Fruit fly (Drosophila melanogaster) whole organism, embryonic: ENCODE data around the gene pbl.

Source experiments
- Ada2b ChIP-seq: fragments of 200-800 bp; sonication (Bioruptor generic); IDR thresholded peaks from 2 replicates; pipeline ENCODE4 v1.3.6; 2022; ENCODE audit warnings: missing biosample characterization, missing genetic modification characterization
- Atf6 ChIP-seq: fragments of 200-800 bp; sonication (Bioruptor generic); IDR thresholded peaks from 2 replicates; pipeline ENCODE4 v1.3.6; 2022; ENCODE audit warnings: missing biosample characterization, missing genetic modification characterization
- Awh ChIP-seq: fragments of 200-800 bp; sonication (Bioruptor generic); IDR thresholded peaks from 2 replicates; pipeline ENCODE4, ENCODE4 v1.3.6; 2022; ENCODE audit warnings: missing biosample characterization, missing genetic modification characterization
- CG10147 ChIP-seq: fragments of 200-800 bp; sonication (Bioruptor generic); optimal IDR thresholded peaks from 2 replicates; lab custom pipeline; 2019; ENCODE audit warnings: missing biosample characterization, mild to moderate bottlenecking, missing genetic modification characterization, moderate library complexity
- CG10431 ChIP-seq: fragments of 200-800 bp; sonication (Bioruptor generic); optimal IDR thresholded peaks from 3 replicates; lab custom pipeline; 2018; ENCODE audit warnings: missing biosample characterization, mild to moderate bottlenecking, missing genetic modification characterization
- CG12104 ChIP-seq: fragments of 200-800 bp; sonication (Bioruptor generic); optimal IDR thresholded peaks from 3 replicates; lab custom pipeline; 2016; ENCODE audit warnings: missing biosample characterization, missing genetic modification characterization
- CG12744 ChIP-seq: fragments of 200-800 bp; sonication (Bioruptor generic); optimal IDR thresholded peaks from 2 replicates; lab custom pipeline; 2016; ENCODE audit warnings: missing biosample characterization, missing genetic modification characterization
- CG17186 ChIP-seq: fragments of 200-800 bp; sonication (Bioruptor generic); optimal IDR thresholded peaks from 3 replicates; lab custom pipeline; 2017; ENCODE audit warnings: missing biosample characterization, missing genetic modification reagents, missing genetic modification characterization
- CG1792 ChIP-seq: fragments of 200-800 bp; sonication (Bioruptor generic); optimal IDR thresholded peaks from 2 replicates; lab custom pipeline; 2016; ENCODE audit warnings: missing biosample characterization, missing genetic modification characterization
- CG2875 ChIP-seq: fragments of 200-800 bp; sonication (Bioruptor generic); optimal IDR thresholded peaks from 2 replicates; lab custom pipeline; 2017; ENCODE audit warnings: missing biosample characterization, mild to moderate bottlenecking, missing genetic modification characterization, missing genetic modification reagents
- CG4424 ChIP-seq: fragments of 200-800 bp; sonication (Bioruptor generic); optimal IDR thresholded peaks from 3 replicates; lab custom pipeline; 2016; ENCODE audit warnings: missing biosample characterization, missing genetic modification characterization
- CG5953 ChIP-seq: fragments of 200-800 bp; sonication (Bioruptor generic); IDR thresholded peaks from 2 replicates; pipeline ENCODE4 v1.3.6; 2022; ENCODE audit warnings: missing biosample characterization, missing genetic modification characterization
- CG6254 ChIP-seq: fragments of 200-800 bp; sonication (Bioruptor generic); optimal IDR thresholded peaks from 3 replicates; lab custom pipeline; 2017; ENCODE audit warnings: mild to moderate bottlenecking, missing biosample characterization, missing genetic modification reagents, missing genetic modification characterization
- CG6683 ChIP-seq: fragments of 200-800 bp; sonication (Bioruptor generic); optimal IDR thresholded peaks from 2 replicates; lab custom pipeline; 2017; ENCODE audit warnings: missing biosample characterization, mild to moderate bottlenecking, missing genetic modification characterization, missing genetic modification reagents
- CG6813 ChIP-seq: fragments of 200-800 bp; sonication (Bioruptor generic); optimal IDR thresholded peaks from 2 replicates; lab custom pipeline; 2017; ENCODE audit warnings: missing biosample characterization, missing genetic modification characterization, mild to moderate bottlenecking, moderate library complexity, missing genetic modification reagents
- CG7745 ChIP-seq: fragments of 200-800 bp; sonication (Bioruptor generic); optimal IDR thresholded peaks from 2 replicates; lab custom pipeline; 2018; ENCODE audit warnings: missing biosample characterization, mild to moderate bottlenecking, missing genetic modification characterization, moderate library complexity
- CG8388 ChIP-seq: fragments of 200-800 bp; sonication (Bioruptor generic); optimal IDR thresholded peaks from 2 replicates; lab custom pipeline; 2019; ENCODE audit warnings: missing biosample characterization, mild to moderate bottlenecking, missing genetic modification characterization, moderate library complexity
- CG8944 ChIP-seq: fragments of 200-800 bp; sonication (Bioruptor generic); optimal IDR thresholded peaks from 3 replicates; lab custom pipeline; 2016; ENCODE audit warnings: missing biosample characterization, missing genetic modification characterization
- CG9437 ChIP-seq: fragments of 200-800 bp; sonication (Bioruptor generic); optimal IDR thresholded peaks from 2 replicates; lab custom pipeline; 2018; ENCODE audit warnings: missing biosample characterization, mild to moderate bottlenecking, missing genetic modification characterization
- Camta ChIP-seq: fragments of 200-800 bp; sonication (Bioruptor generic); optimal IDR thresholded peaks from 2 replicates; lab custom pipeline; 2016; ENCODE audit warnings: missing biosample characterization, missing genetic modification characterization
- CrebB ChIP-seq: fragments of 200-800 bp; sonication (Bioruptor generic); optimal IDR thresholded peaks from 3 replicates; lab custom pipeline; 2018; ENCODE audit warnings: missing biosample characterization, mild to moderate bottlenecking, missing genetic modification characterization
- D19A ChIP-seq: fragments of 200-800 bp; optimal IDR thresholded peaks from 3 replicates; lab custom pipeline; 2019; ENCODE audit warnings: missing biosample characterization, mild to moderate bottlenecking, missing genetic modification characterization, moderate library complexity
- Deaf1 ChIP-seq: fragments of 200-800 bp; optimal IDR thresholded peaks from 3 replicates; lab custom pipeline; 2019; ENCODE audit warnings: missing biosample characterization, mild to moderate bottlenecking, missing genetic modification characterization, moderate library complexity
- E2f2 ChIP-seq: fragments of 200-800 bp; sonication (Bioruptor generic); IDR thresholded peaks from 2 replicates; pipeline ENCODE4 v1.3.6; 2022; ENCODE audit warnings: missing biosample characterization, missing genetic modification characterization
- Hand ChIP-seq: fragments of 200-800 bp; sonication (Bioruptor generic); optimal IDR thresholded peaks from 2 replicates; lab custom pipeline; 2017; ENCODE audit warnings: mild to moderate bottlenecking, missing biosample characterization, missing genetic modification reagents, missing genetic modification characterization
- Hr78 ChIP-seq, 2 experiments: fragments of 200-800 bp in 1 of 2; fragments of >200 bp in 1 of 2; sonication (Bioruptor generic) in 1 of 2; optimal IDR thresholded peaks; 2 replicates each; lab custom pipeline; 2017 to 2019; ENCODE audit warnings: missing biosample characterization in 2 of 2, missing genetic modification characterization in 2 of 2, mild to moderate bottlenecking in 1 of 2, moderate library complexity in 1 of 2
- Jarid2 ChIP-seq: fragments of 200-800 bp; sonication (Bioruptor generic); optimal IDR thresholded peaks from 3 replicates; lab custom pipeline; 2017; ENCODE audit warnings: mild to moderate bottlenecking, missing biosample characterization, missing genetic modification reagents, missing genetic modification characterization
- Kr ChIP-seq: fragments of 200-800 bp; sonication (Bioruptor generic); optimal IDR thresholded peaks from 2 replicates; lab custom pipeline; 2017; ENCODE audit warnings: missing biosample characterization, mild to moderate bottlenecking, missing genetic modification characterization
- MBD-R2 ChIP-seq: fragments of 200-800 bp; sonication (Bioruptor generic); IDR thresholded peaks from 2 replicates; pipeline ENCODE4 v1.3.6; 2022; ENCODE audit warnings: missing biosample characterization, missing genetic modification characterization
- NK7.1 ChIP-seq: fragments of 200-800 bp; sonication (Bioruptor generic); optimal IDR thresholded peaks from 3 replicates; lab custom pipeline; 2016; ENCODE audit warnings: missing biosample characterization, missing genetic modification characterization
- Nf-YC ChIP-seq: fragments of 200-800 bp; optimal IDR thresholded peaks from 3 replicates; lab custom pipeline; 2019; ENCODE audit warnings: missing biosample characterization, mild to moderate bottlenecking, missing genetic modification characterization, moderate library complexity
- NfI ChIP-seq: fragments of 200-800 bp; sonication (Bioruptor generic); optimal IDR thresholded peaks from 3 replicates; lab custom pipeline; 2018; ENCODE audit warnings: missing biosample characterization, mild to moderate bottlenecking, missing genetic modification characterization, moderate library complexity
- Taf1 ChIP-seq: fragments of 200-800 bp; sonication (Bioruptor generic); IDR thresholded peaks from 2 replicates; pipeline ENCODE4 v1.3.6; 2022; ENCODE audit warnings: missing biosample characterization, missing genetic modification characterization
- YL-1 ChIP-seq: fragments of 200-800 bp; sonication (Bioruptor generic); optimal IDR thresholded peaks from 3 replicates; lab custom pipeline; 2017; ENCODE audit warnings: missing biosample characterization, mild to moderate bottlenecking, missing genetic modification characterization
- bcd ChIP-seq: fragments of 200-800 bp; sonication (Bioruptor generic); optimal IDR thresholded peaks from 2 replicates; lab custom pipeline; 2017; ENCODE audit warnings: missing biosample characterization, mild to moderate bottlenecking, missing genetic modification characterization
- bigmax ChIP-seq: fragments of 200-800 bp; sonication (Bioruptor generic); optimal IDR thresholded peaks from 2 replicates; lab custom pipeline; 2018; ENCODE audit warnings: missing biosample characterization, mild to moderate bottlenecking, missing genetic modification characterization
- cwo ChIP-seq: fragments of 200-800 bp; sonication (Bioruptor generic); optimal IDR thresholded peaks from 3 replicates; lab custom pipeline; 2017; ENCODE audit warnings: missing biosample characterization, missing genetic modification characterization, mild to moderate bottlenecking, moderate library complexity, missing genetic modification reagents
- ems ChIP-seq: fragments of 200-800 bp; sonication (Bioruptor generic); optimal IDR thresholded peaks from 3 replicates; lab custom pipeline; 2016; ENCODE audit warnings: missing biosample characterization, missing genetic modification characterization
- ewg ChIP-seq: fragments of 200-800 bp; sonication (Bioruptor generic); optimal IDR thresholded peaks from 3 replicates; lab custom pipeline; 2017; ENCODE audit warnings: mild to moderate bottlenecking, missing biosample characterization, missing genetic modification reagents, missing genetic modification characterization
- grau ChIP-seq: fragments of 200-800 bp; optimal IDR thresholded peaks from 3 replicates; lab custom pipeline; 2019; ENCODE audit warnings: missing biosample characterization, mild to moderate bottlenecking, missing genetic modification characterization, moderate library complexity
- h ChIP-seq: fragments of >200 bp; optimal IDR thresholded peaks from 2 replicates; lab custom pipeline; 2017
- lbe ChIP-seq: fragments of 200-800 bp; sonication (Bioruptor generic); optimal IDR thresholded peaks from 2 replicates; lab custom pipeline; 2016; ENCODE audit warnings: missing biosample characterization, mild to moderate bottlenecking, missing genetic modification characterization
- phol ChIP-seq: fragments of 200-800 bp; sonication (Bioruptor generic); optimal IDR thresholded peaks from 3 replicates; lab custom pipeline; 2018; ENCODE audit warnings: missing biosample characterization, mild to moderate bottlenecking, missing genetic modification characterization, moderate library complexity
- psq ChIP-seq: fragments of 200-800 bp; sonication (Bioruptor generic); optimal IDR thresholded peaks from 2 replicates; lab custom pipeline; 2017; ENCODE audit warnings: missing biosample characterization, missing genetic modification characterization
- sd ChIP-seq: fragments of 200-800 bp; sonication (Bioruptor generic); optimal IDR thresholded peaks from 3 replicates; lab custom pipeline; 2018; ENCODE audit warnings: missing biosample characterization, mild to moderate bottlenecking, missing genetic modification characterization, moderate library complexity
- unpg ChIP-seq: fragments of 200-800 bp; sonication (Bioruptor generic); optimal IDR thresholded peaks from 3 replicates; lab custom pipeline; 2018; ENCODE audit warnings: missing biosample characterization, mild to moderate bottlenecking, missing genetic modification characterization, moderate library complexity
- vvl ChIP-seq: fragments of 200-800 bp; sonication (Bioruptor generic); IDR thresholded peaks from 2 replicates; pipeline ENCODE4 v1.3.6; 2022; ENCODE audit warnings: missing biosample characterization, missing genetic modification characterization
- wek ChIP-seq: fragments of 200-800 bp; sonication (Bioruptor generic); optimal IDR thresholded peaks from 3 replicates; lab custom pipeline; 2018; ENCODE audit warnings: missing biosample characterization, mild to moderate bottlenecking, missing genetic modification characterization, moderate library complexity

pbl gene

DNA sequence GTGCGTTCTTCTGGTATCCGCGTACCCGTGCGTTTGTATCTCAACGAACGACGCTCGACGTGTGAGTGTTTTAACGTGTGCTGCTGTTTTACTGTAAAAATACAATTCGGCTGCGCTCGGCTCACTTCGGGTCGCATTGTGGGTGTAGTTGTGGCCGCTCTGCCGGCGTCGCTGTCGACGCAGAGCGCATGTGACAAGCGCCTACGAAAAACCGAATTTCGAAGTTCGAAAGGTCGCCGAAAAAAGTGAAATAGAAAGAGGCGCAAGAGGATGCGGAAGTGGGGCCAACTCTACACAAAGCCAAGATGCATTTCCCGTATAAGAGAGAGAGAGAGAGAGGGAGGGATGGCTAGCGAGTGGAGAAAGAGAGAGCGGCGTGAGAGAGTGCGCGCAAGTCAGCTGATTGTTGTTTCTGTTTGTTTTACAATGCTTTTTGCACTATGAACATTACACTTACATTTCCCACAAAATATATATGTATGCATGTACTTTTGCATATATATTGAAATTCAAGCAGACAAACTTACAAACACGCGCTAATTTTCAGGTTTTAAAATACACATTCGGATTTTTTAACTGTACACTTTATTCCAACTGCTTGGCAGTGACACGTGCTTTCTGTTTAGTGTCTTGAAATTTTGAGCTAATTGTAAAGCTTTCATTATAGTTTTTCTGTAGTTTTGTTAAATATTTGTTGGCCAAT, 56.9 kb downstream of the pbl start (continued):
- TF ChIP-seq CG5953 (GFP tag; lab: Robert Waterston, UW) (peak; percentile 48; the same call in 1 of the 2 replicates), CG1792 (no peak), Camta (GFP tag; lab: Kevin White, UChicago) (peak; percentile 9), CG2875 (GFP tag; lab: Kevin White, UChicago) (peak; percentile 68), CG6813 (GFP tag; lab: Kevin White, UChicago) (peak; percentile 94), CG17186 (GFP tag; lab: Kevin White, UChicago) (peak; percentile 71), YL-1 (GFP tag; lab: Kevin White, UChicago) (peak; percentile 65), Jarid2 (peak; percentile 63), Ada2b (no peak), NfI (GFP tag; lab: Kevin White, UChicago) (peak; percentile 69), CG9437 (GFP tag; lab: Kevin White, UChicago) (peak; percentile 46), ems (GFP tag; lab: Kevin White, UChicago) (peak; percentile 14), Atf6 (GFP tag; lab: Robert Waterston, UW) (peak; percentile 29), E2f2 (no peak), bigmax (GFP tag; lab: Kevin White, UChicago) (peak; percentile 57), ewg (GFP tag; lab: Kevin White, UChicago) (peak; percentile 77), NK7.1 (GFP tag; lab: Kevin White, UChicago) (peak; percentile 30), cwo (GFP tag; lab: Kevin White, UChicago) (peak; percentile 47), MBD-R2 (GFP tag; lab: Robert Waterston, UW) (no peak), h (lab: Kevin White, UChicago) (no peak), phol (tag; lab: Kevin White, UChicago) (peak; percentile 12), vvl (GFP tag; lab: Robert Waterston, UW) (peak; percentile 65; the same call in 1 of the 2 replicates), CG10431 (peak; percentile 84), CG7745 (tag; lab: Kevin White, UChicago) (peak; percentile 32), Deaf1 (tag; lab: Kevin White, UChicago) (peak; percentile 100), psq (GFP tag; lab: Kevin White, UChicago) (no peak), wek (GFP tag; lab: Kevin White, UChicago) (peak; percentile 90), CG8388 (GFP tag; lab: Kevin White, UChicago) (peak; percentile 62), Kr (GFP tag; lab: Kevin White, UChicago) (peak; percentile 13), Nf-YC (tag; lab: Kevin White, UChicago) (peak; percentile 65), CG12104 (no peak), grau (peak; percentile 56), CG4424 (no peak), Taf1 (GFP tag; lab: Robert Waterston, UW) (no peak), CG8944 (no peak), Hr78 (GFP tag; optimal IDR thresholded peaks at IDR 0.05; lab: Kevin White, UChicago) (peak in 1 of 2 experiments; percentile 99), Hand (GFP tag; lab: Kevin White, UChicago) (peak; percentile 78), CrebB (tag; lab: Kevin White, UChicago) (peak; percentile 79), CG12744 (GFP tag; lab: Kevin White, UChicago) (no peak), CG6254 (GFP tag; lab: Kevin White, UChicago) (peak; percentile 88), D19A (tag; lab: Kevin White, UChicago) (peak; percentile 49), Awh (0 out of 2 replicates have a peak, but pooled peaks have one; percentile 8), CG10147 (GFP tag; lab: Kevin White, UChicago) (peak; percentile 45), CG6683 (GFP tag; lab: Kevin White, UChicago) (peak; percentile 59), bcd (GFP tag; lab: Kevin White, UChicago) (no peak), lbe (GFP tag; lab: Kevin White, UChicago) (peak; percentile 4), sd (tag; lab: Kevin White, UChicago) (peak; percentile 25), unpg (GFP tag; lab: Kevin White, UChicago) (peak; percentile 46)
